Worm (Caenorhabditis elegans) whole organism, late embryonic: ENCODE data around the gene dbn-1.

Experiments
- F13H6.1 ChIP-seq: sonication (generic microtip); optimal IDR thresholded peaks from 2 replicates; lab custom pipeline; 2016; ENCODE audit warnings: missing genetic modification characterization, missing compliant biosample characterization
- ama-1 ChIP-seq: fragments of 150-350 bp; optimal IDR thresholded peaks from 2 replicates; lab custom pipeline; 2014
- ceh-45 ChIP-seq: fragments of 200-800 bp; sonication (Bioruptor generic); IDR thresholded peaks from 2 replicates; pipeline ENCODE4 v1.3.6; 2022; ENCODE audit warnings: missing genetic modification reagents, missing genetic modification characterization, missing compliant biosample characterization
- dmd-4 ChIP-seq: sonication (generic microtip); optimal IDR thresholded peaks from 2 replicates; lab custom pipeline; 2016; ENCODE audit warnings: borderline replicate concordance, missing genetic modification characterization, missing compliant biosample characterization
- elt-2 ChIP-seq: sonication (generic microtip); optimal IDR thresholded peaks from 2 replicates; lab custom pipeline; 2016; ENCODE audit warnings: missing genetic modification reagents, missing genetic modification characterization, missing compliant biosample characterization
- ets-4 ChIP-seq: sonication (generic microtip); optimal IDR thresholded peaks from 2 replicates; lab custom pipeline; 2016; ENCODE audit warnings: missing genetic modification characterization, missing compliant biosample characterization
- fkh-10 ChIP-seq: fragments of 150-350 bp; optimal IDR thresholded peaks from 2 replicates; lab custom pipeline; 2014; ENCODE audit warnings: missing biosample characterization, missing genetic modification reagents, missing genetic modification characterization
- nhr-11 ChIP-seq: fragments of 150-350 bp; optimal IDR thresholded peaks from 2 replicates; lab custom pipeline; 2014; ENCODE audit warnings: missing biosample characterization, missing genetic modification characterization
- npax-4 ChIP-seq: sonication (generic microtip); optimal IDR thresholded peaks from 2 replicates; lab custom pipeline; 2016; ENCODE audit warnings: missing genetic modification characterization, missing compliant biosample characterization
- pax-1 ChIP-seq: fragments of 150-350 bp; optimal IDR thresholded peaks from 2 replicates; lab custom pipeline; 2014; ENCODE audit warnings: missing biosample characterization, missing genetic modification characterization
- ref-2 ChIP-seq: sonication (generic microtip); optimal IDR thresholded peaks from 2 replicates; lab custom pipeline; 2016; ENCODE audit warnings: missing genetic modification characterization, missing compliant biosample characterization
- sox-4 ChIP-seq: sonication (generic microtip); optimal IDR thresholded peaks from 2 replicates; lab custom pipeline; 2017; ENCODE audit warnings: mild to moderate bottlenecking, missing genetic modification characterization, inconsistent platforms, missing compliant biosample characterization
- zip-5 ChIP-seq: sonication (generic microtip); optimal IDR thresholded peaks from 2 replicates; lab custom pipeline; 2016; ENCODE audit warnings: missing genetic modification characterization, missing compliant biosample characterization

- TF ChIP-seq ets-4 (no peak), nhr-11 (tag; lab: Kevin White, UChicago) (no peak), elt-2 (no peak), dmd-4 (tag; lab: Kevin White, UChicago) (no peak), fkh-10 (GFP tag; lab: Kevin White, UChicago) (no peak), F13H6.1 (tag; lab: Kevin White, UChicago) (no peak), zip-5 (tag; lab: Kevin White, UChicago) (no peak), ceh-45 (GFP tag; lab: Robert Waterston, UW) (no peak), npax-4 (tag; lab: Kevin White, UChicago) (no peak), ref-2 (tag; lab: Kevin White, UChicago) (no peak), sox-4 (tag; lab: Kevin White, UChicago) (no peak), ama-1 (lab: Kevin White, UChicago) (no peak), pax-1 (tag; lab: Kevin White, UChicago) (no peak)
These were observed 13.6 kb downstream of the dbn-1 start, which contains the start of gene K08E3.2 for ce11 chrIII:13748312-13748711.
